Fruit fly (Drosophila melanogaster) whole organism, prepupa: ENCODE data around the gene kat-60L1.

Source experiments
- Blimp-1 ChIP-seq: fragments of 200-800 bp; sonication (Bioruptor generic); optimal IDR thresholded peaks from 3 replicates; lab custom pipeline; 2017; ENCODE audit warnings: missing biosample characterization, missing genetic modification characterization, mild to moderate bottlenecking, moderate library complexity, missing genetic modification reagents
- CG10631 ChIP-seq: fragments of 200-800 bp; sonication (Bioruptor generic); optimal IDR thresholded peaks from 2 replicates; lab custom pipeline; 2016; ENCODE audit warnings: missing biosample characterization, missing genetic modification characterization
- CG10669 ChIP-seq: fragments of 200-800 bp; sonication (Bioruptor generic); optimal IDR thresholded peaks from 3 replicates; lab custom pipeline; 2018; ENCODE audit warnings: missing biosample characterization, mild to moderate bottlenecking, missing genetic modification characterization, moderate library complexity
- CG11762 ChIP-seq: fragments of 200-800 bp; sonication (Bioruptor generic); optimal IDR thresholded peaks from 3 replicates; lab custom pipeline; 2016; ENCODE audit warnings: missing biosample characterization, missing genetic modification characterization; ENCODE audit not compliant: insufficient read depth
- CG11902 ChIP-seq: fragments of 200-800 bp; sonication (Bioruptor generic); optimal IDR thresholded peaks from 3 replicates; lab custom pipeline; 2016; ENCODE audit warnings: missing biosample characterization, missing genetic modification characterization
- CG15336 ChIP-seq: fragments of 200-800 bp; sonication (Bioruptor generic); IDR thresholded peaks from 2 replicates; pipeline ENCODE4 v1.3.6; 2022; ENCODE audit warnings: missing biosample characterization, missing genetic modification characterization
- CG1621 ChIP-seq: fragments of 200-800 bp; sonication (Bioruptor generic); optimal IDR thresholded peaks from 3 replicates; lab custom pipeline; 2018; ENCODE audit warnings: missing biosample characterization, mild to moderate bottlenecking, missing genetic modification characterization
- CG34406 ChIP-seq: fragments of 200-800 bp; sonication (Bioruptor generic); optimal IDR thresholded peaks from 3 replicates; lab custom pipeline; 2016; ENCODE audit warnings: missing biosample characterization, missing genetic modification characterization
- CG4318 ChIP-seq: fragments of 200-800 bp; sonication (Bioruptor generic); optimal IDR thresholded peaks from 3 replicates; lab custom pipeline; 2017; ENCODE audit warnings: missing biosample characterization, mild to moderate bottlenecking, missing genetic modification characterization
- CG6163 ChIP-seq: fragments of 200-800 bp; sonication (Bioruptor generic); IDR thresholded peaks from 3 replicates; pipeline ENCODE4 v1.3.6; 2022; ENCODE audit warnings: missing biosample characterization, missing genetic modification characterization
- CG6276 ChIP-seq: fragments of 200-800 bp; sonication (Bioruptor generic); optimal IDR thresholded peaks from 2 replicates; lab custom pipeline; 2017; ENCODE audit warnings: missing biosample characterization, mild to moderate bottlenecking, missing genetic modification characterization
- CG6792 ChIP-seq: fragments of 200-800 bp; sonication (Bioruptor generic); optimal IDR thresholded peaks from 3 replicates; lab custom pipeline; 2016; ENCODE audit warnings: missing biosample characterization, missing genetic modification characterization
- CG7368 ChIP-seq: fragments of 200-800 bp; sonication (Bioruptor generic); optimal IDR thresholded peaks from 3 replicates; lab custom pipeline; 2016; ENCODE audit warnings: missing biosample characterization, missing genetic modification characterization
- CG8319 ChIP-seq: fragments of 200-800 bp; sonication (Bioruptor generic); optimal IDR thresholded peaks from 3 replicates; lab custom pipeline; 2016; ENCODE audit warnings: missing biosample characterization, missing genetic modification characterization
- CG8632 ChIP-seq: fragments of 200-800 bp; sonication (Bioruptor generic); optimal IDR thresholded peaks from 3 replicates; lab custom pipeline; 2016; ENCODE audit warnings: missing biosample characterization, missing genetic modification characterization
- CG9139 ChIP-seq: fragments of 200-800 bp; sonication (Bioruptor generic); optimal IDR thresholded peaks from 3 replicates; lab custom pipeline; 2017; ENCODE audit warnings: missing biosample characterization, mild to moderate bottlenecking, missing genetic modification characterization
- Eip75B ChIP-seq: fragments of 200-800 bp; sonication (Bioruptor generic); optimal IDR thresholded peaks from 3 replicates; lab custom pipeline; 2016; ENCODE audit warnings: missing biosample characterization, missing genetic modification characterization
- Eip78C ChIP-seq: fragments of 200-800 bp; sonication (Bioruptor generic); peaks from one replicate; lab custom pipeline; 2016; ENCODE audit warnings: missing biosample characterization, missing genetic modification characterization
- Eip93F ChIP-seq: fragments of 200-800 bp; sonication (Bioruptor generic); optimal IDR thresholded peaks from 2 replicates; lab custom pipeline; 2016; ENCODE audit warnings: missing biosample characterization, mild to moderate bottlenecking, missing genetic modification characterization
- Ets21C ChIP-seq: fragments of 200-800 bp; sonication (Bioruptor generic); optimal IDR thresholded peaks from 3 replicates; lab custom pipeline; 2016; ENCODE audit warnings: missing biosample characterization, missing genetic modification characterization
- Ets96B ChIP-seq: fragments of 200-800 bp; optimal IDR thresholded peaks from 2 replicates; lab custom pipeline; 2019; ENCODE audit warnings: missing biosample characterization, mild to moderate bottlenecking, missing genetic modification characterization, moderate library complexity
- Gug ChIP-seq: fragments of 200-800 bp; sonication (Bioruptor generic); IDR thresholded peaks from 2 replicates; pipeline ENCODE4 v1.3.6; 2022; ENCODE audit warnings: missing biosample characterization, missing genetic modification characterization
- Hr39 ChIP-seq: fragments of 200-800 bp; sonication (Bioruptor generic); optimal IDR thresholded peaks from 2 replicates; lab custom pipeline; 2016; ENCODE audit warnings: missing biosample characterization, missing genetic modification characterization
- Hr4 ChIP-seq: fragments of 200-800 bp; sonication (Bioruptor generic); optimal IDR thresholded peaks from 3 replicates; lab custom pipeline; 2016; ENCODE audit warnings: missing biosample characterization, missing genetic modification characterization
- Lpt ChIP-seq: fragments of 200-800 bp; sonication (Bioruptor generic); optimal IDR thresholded peaks from 3 replicates; lab custom pipeline; 2016; ENCODE audit warnings: missing biosample characterization, missing genetic modification characterization
- OdsH ChIP-seq: fragments of 200-800 bp; sonication (Bioruptor generic); optimal IDR thresholded peaks from 3 replicates; lab custom pipeline; 2016; ENCODE audit warnings: missing biosample characterization, missing genetic modification characterization
- Sox14 ChIP-seq: fragments of 200-800 bp; sonication (Bioruptor generic); optimal IDR thresholded peaks from 3 replicates; lab custom pipeline; 2016; ENCODE audit warnings: missing biosample characterization, missing genetic modification characterization
- Sox15 ChIP-seq: fragments of 200-800 bp; sonication (Bioruptor generic); optimal IDR thresholded peaks from 3 replicates; lab custom pipeline; 2016; ENCODE audit warnings: missing biosample characterization, missing genetic modification characterization
- cyc ChIP-seq: fragments of 200-800 bp; sonication (Bioruptor generic); optimal IDR thresholded peaks from 3 replicates; lab custom pipeline; 2016; ENCODE audit warnings: missing biosample characterization, missing genetic modification characterization
- dac ChIP-seq: fragments of 200-800 bp; sonication (Bioruptor generic); optimal IDR thresholded peaks from 2 replicates; lab custom pipeline; 2017; ENCODE audit warnings: missing biosample characterization, mild to moderate bottlenecking, missing genetic modification characterization
- esn ChIP-seq: fragments of 200-800 bp; sonication (Bioruptor generic); optimal IDR thresholded peaks from 2 replicates; lab custom pipeline; 2016; ENCODE audit warnings: missing biosample characterization, mild to moderate bottlenecking, missing genetic modification characterization, moderate library complexity
- lz ChIP-seq: fragments of 200-800 bp; sonication (Bioruptor generic); optimal IDR thresholded peaks from 3 replicates; lab custom pipeline; 2016; ENCODE audit warnings: missing biosample characterization, missing genetic modification characterization
- net ChIP-seq: fragments of 200-800 bp; sonication (Bioruptor generic); optimal IDR thresholded peaks from 3 replicates; lab custom pipeline; 2016; ENCODE audit warnings: missing biosample characterization, missing genetic modification characterization
- spab ChIP-seq: fragments of 200-800 bp; sonication (Bioruptor generic); optimal IDR thresholded peaks from 2 replicates; lab custom pipeline; 2017; ENCODE audit warnings: missing biosample characterization, mild to moderate bottlenecking, missing genetic modification characterization, missing genetic modification reagents
- ss ChIP-seq, 2 experiments: fragments of 200-800 bp; sonication (Bioruptor generic); optimal IDR thresholded peaks; 2 replicates in 1 of 2; 3 replicates in 1 of 2; lab custom pipeline; 2017 to 2018; ENCODE audit warnings: mild to moderate bottlenecking in 2 of 2, missing biosample characterization in 2 of 2, missing genetic modification characterization in 2 of 2, moderate library complexity in 1 of 2
- svp ChIP-seq: fragments of 200-800 bp; sonication (Bioruptor generic); peaks from one replicate; lab custom pipeline; 2016; ENCODE audit warnings: missing biosample characterization, missing genetic modification characterization
- topi ChIP-seq: fragments of 200-800 bp; sonication (Bioruptor generic); optimal IDR thresholded peaks from 3 replicates; lab custom pipeline; 2016; ENCODE audit warnings: missing biosample characterization, missing genetic modification characterization
- vri ChIP-seq: fragments of 200-800 bp; sonication (Bioruptor generic); optimal IDR thresholded peaks from 3 replicates; lab custom pipeline; 2016; ENCODE audit warnings: missing biosample characterization, mild to moderate bottlenecking, missing genetic modification characterization

The kat-60L1 gene

DNA sequence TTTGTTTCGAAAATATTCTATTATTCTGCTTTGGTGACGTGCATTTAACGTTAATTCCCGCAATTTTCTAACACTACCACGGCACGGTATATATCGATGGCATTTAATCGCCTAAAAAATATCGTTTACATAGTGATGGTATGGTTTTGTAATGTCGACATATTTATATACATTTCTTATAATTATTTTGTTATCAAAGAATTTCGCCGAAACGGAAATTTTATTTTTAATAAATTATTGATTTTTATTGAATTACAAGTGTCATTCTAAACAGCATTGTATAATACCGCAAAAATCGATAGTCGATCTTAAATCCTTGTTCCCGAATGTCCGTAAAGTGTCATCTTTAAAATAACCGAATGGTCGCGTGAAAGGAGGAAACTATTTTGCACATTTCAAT, 42.9 kb downstream of the kat-60L1 start, which contains the start of the genes Sec20 and dgrn (continued):
- TF ChIP-seq CG8319 (GFP tag; lab: Kevin White, UChicago): peak; percentile 43
- TF ChIP-seq lz (GFP tag; lab: Kevin White, UChicago): peak; percentile 66
- TF ChIP-seq Eip75B (GFP tag; lab: Kevin White, UChicago): peak; percentile 50
- peak; percentile 53 for TF ChIP-seq Hr39 (GFP tag; lab: Kevin White, UChicago)
- no peak for TF ChIP-seq CG1621
- peak; percentile 66 for TF ChIP-seq CG6792 (GFP tag; lab: Kevin White, UChicago)
- TF ChIP-seq Sox15: peak; percentile 29
- peak; percentile 71 for TF ChIP-seq svp (GFP tag; lab: Kevin White, UChicago)
- TF ChIP-seq CG4318 (GFP tag; lab: Kevin White, UChicago): no peak
- no peak for TF ChIP-seq CG15336 (GFP tag; lab: Robert Waterston, UW)
- TF ChIP-seq CG6163 (GFP tag; lab: Robert Waterston, UW): no peak
- TF ChIP-seq CG10669 (GFP tag; lab: Kevin White, UChicago): no peak
- no peak for TF ChIP-seq dac (GFP tag; lab: Kevin White, UChicago)
- TF ChIP-seq ss (GFP tag; optimal IDR thresholded peaks at IDR 0.05; lab: Kevin White, UChicago): no peak
- TF ChIP-seq vri (GFP tag; lab: Kevin White, UChicago): peak; percentile 37
- peak; percentile 51 for TF ChIP-seq Ets21C (GFP tag; lab: Kevin White, UChicago)
- TF ChIP-seq CG8632 (GFP tag; lab: Kevin White, UChicago): peak; percentile 15
- peak; percentile 19 for TF ChIP-seq CG11762 (GFP tag; lab: Kevin White, UChicago)
- TF ChIP-seq OdsH: peak; percentile 74
- peak; percentile 44 for TF ChIP-seq CG7368 (GFP tag; lab: Kevin White, UChicago)
- TF ChIP-seq CG34406 (GFP tag; lab: Kevin White, UChicago): peak; percentile 60
- peak; percentile 35 for TF ChIP-seq CG11902 (GFP tag; lab: Kevin White, UChicago)
- no peak for TF ChIP-seq CG9139 (GFP tag; lab: Kevin White, UChicago)
- TF ChIP-seq CG6276 (GFP tag; lab: Kevin White, UChicago): no peak
- TF ChIP-seq Eip93F: peak; percentile 52
- no peak for TF ChIP-seq net (GFP tag; lab: Kevin White, UChicago)
- peak; percentile 65 for TF ChIP-seq CG10631
- TF ChIP-seq Blimp-1 (GFP tag; lab: Kevin White, UChicago): no peak

dm6 chr3R:5829762-5830161, 48.2 kb downstream of the kat-60L1 start, which contains the start of gene glob3:
Gene glob3, plus strand, starts transcription at chr3R:5830062.
- no peak for TF ChIP-seq CG11762 (GFP tag; lab: Kevin White, UChicago)
- TF ChIP-seq Ets21C (GFP tag; lab: Kevin White, UChicago): no peak
- no peak for TF ChIP-seq Lpt (GFP tag; lab: Kevin White, UChicago)
- TF ChIP-seq topi (GFP tag; lab: Kevin White, UChicago): no peak
- no peak for TF ChIP-seq CG6792 (GFP tag; lab: Kevin White, UChicago)
- TF ChIP-seq Hr4 (GFP tag; lab: Kevin White, UChicago): no peak
- TF ChIP-seq Eip78C (GFP tag; lab: Kevin White, UChicago): no peak
- TF ChIP-seq Sox14 (GFP tag; lab: Kevin White, UChicago): no peak
- TF ChIP-seq Eip75B (GFP tag; lab: Kevin White, UChicago): no peak
- no peak for TF ChIP-seq dac (GFP tag; lab: Kevin White, UChicago)
- TF ChIP-seq esn: no peak
- TF ChIP-seq Gug (GFP tag; lab: Robert Waterston, UW): no peak
- no peak for TF ChIP-seq cyc (GFP tag; lab: Kevin White, UChicago)
- TF ChIP-seq CG7368 (GFP tag; lab: Kevin White, UChicago): no peak
- TF ChIP-seq Ets96B (tag; lab: Kevin White, UChicago): no peak

dm6 chr3R:5831339-5831738, 49.8 kb downstream of the kat-60L1 start, which contains the start of gene CG1208:
Gene CG1208, plus strand, starts transcription at chr3R:5831639.
- TF ChIP-seq spab (GFP tag; lab: Kevin White, UChicago): no peak
- TF ChIP-seq CG9139 (GFP tag; lab: Kevin White, UChicago): no peak
- no peak for TF ChIP-seq Eip78C (GFP tag; lab: Kevin White, UChicago)
- TF ChIP-seq, all 60 proteins: peak for 0
